Fruit fly (Drosophila melanogaster) whole organism, prepupa: Measurements from ENCODE around the gene spn-B.

ENCODE experiments used
- Blimp-1 ChIP-seq: fragments of 200-800 bp; sonication (Bioruptor generic); optimal IDR thresholded peaks from 3 replicates; lab custom pipeline; 2017; ENCODE audit warnings: missing biosample characterization, missing genetic modification characterization, mild to moderate bottlenecking, moderate library complexity, missing genetic modification reagents
- CG10631 ChIP-seq: fragments of 200-800 bp; sonication (Bioruptor generic); optimal IDR thresholded peaks from 2 replicates; lab custom pipeline; 2016; ENCODE audit warnings: missing biosample characterization, missing genetic modification characterization
- CG10669 ChIP-seq: fragments of 200-800 bp; sonication (Bioruptor generic); optimal IDR thresholded peaks from 3 replicates; lab custom pipeline; 2018; ENCODE audit warnings: missing biosample characterization, mild to moderate bottlenecking, missing genetic modification characterization, moderate library complexity
- CG11762 ChIP-seq: fragments of 200-800 bp; sonication (Bioruptor generic); optimal IDR thresholded peaks from 3 replicates; lab custom pipeline; 2016; ENCODE audit warnings: missing biosample characterization, missing genetic modification characterization; ENCODE audit not compliant: insufficient read depth
- CG15336 ChIP-seq: fragments of 200-800 bp; sonication (Bioruptor generic); IDR thresholded peaks from 2 replicates; pipeline ENCODE4 v1.3.6; 2022; ENCODE audit warnings: missing biosample characterization, missing genetic modification characterization
- CG16779 ChIP-seq: fragments of 200-800 bp; sonication (Bioruptor generic); optimal IDR thresholded peaks from 3 replicates; lab custom pipeline; 2017; ENCODE audit warnings: missing biosample characterization, mild to moderate bottlenecking, missing genetic modification characterization
- CG31627 ChIP-seq: fragments of 200-800 bp; sonication (Bioruptor generic); optimal IDR thresholded peaks from 3 replicates; lab custom pipeline; 2016; ENCODE audit warnings: missing biosample characterization, missing genetic modification characterization
- CG32006 ChIP-seq: fragments of 200-800 bp; sonication (Bioruptor generic); optimal IDR thresholded peaks from 3 replicates; lab custom pipeline; 2017; ENCODE audit warnings: missing biosample characterization, mild to moderate bottlenecking, missing genetic modification characterization
- CG34406 ChIP-seq: fragments of 200-800 bp; sonication (Bioruptor generic); optimal IDR thresholded peaks from 3 replicates; lab custom pipeline; 2016; ENCODE audit warnings: missing biosample characterization, missing genetic modification characterization
- CG3919 ChIP-seq: fragments of 200-800 bp; sonication (Bioruptor generic); optimal IDR thresholded peaks from 3 replicates; lab custom pipeline; 2016; ENCODE audit warnings: missing biosample characterization, missing genetic modification characterization
- CG4318 ChIP-seq: fragments of 200-800 bp; sonication (Bioruptor generic); optimal IDR thresholded peaks from 3 replicates; lab custom pipeline; 2017; ENCODE audit warnings: missing biosample characterization, mild to moderate bottlenecking, missing genetic modification characterization
- CG6276 ChIP-seq: fragments of 200-800 bp; sonication (Bioruptor generic); optimal IDR thresholded peaks from 2 replicates; lab custom pipeline; 2017; ENCODE audit warnings: missing biosample characterization, mild to moderate bottlenecking, missing genetic modification characterization
- CG6792 ChIP-seq: fragments of 200-800 bp; sonication (Bioruptor generic); optimal IDR thresholded peaks from 3 replicates; lab custom pipeline; 2016; ENCODE audit warnings: missing biosample characterization, missing genetic modification characterization
- CG6808 ChIP-seq: fragments of 200-800 bp; sonication (Bioruptor generic); optimal IDR thresholded peaks from 3 replicates; lab custom pipeline; 2017; ENCODE audit warnings: missing biosample characterization, missing genetic modification characterization, mild to moderate bottlenecking, moderate library complexity, missing genetic modification reagents
- CG6854 ChIP-seq: fragments of 200-800 bp; sonication (Bioruptor generic); optimal IDR thresholded peaks from 2 replicates; lab custom pipeline; 2017; ENCODE audit warnings: missing biosample characterization, mild to moderate bottlenecking, missing genetic modification characterization
- CG7368 ChIP-seq: fragments of 200-800 bp; sonication (Bioruptor generic); optimal IDR thresholded peaks from 3 replicates; lab custom pipeline; 2016; ENCODE audit warnings: missing biosample characterization, missing genetic modification characterization
- CG8119 ChIP-seq: fragments of 200-800 bp; sonication (Bioruptor generic); IDR thresholded peaks from 3 replicates; pipeline ENCODE4 v1.3.6; 2022; ENCODE audit warnings: missing biosample characterization, missing genetic modification characterization
- CG8319 ChIP-seq: fragments of 200-800 bp; sonication (Bioruptor generic); optimal IDR thresholded peaks from 3 replicates; lab custom pipeline; 2016; ENCODE audit warnings: missing biosample characterization, missing genetic modification characterization
- CG8632 ChIP-seq: fragments of 200-800 bp; sonication (Bioruptor generic); optimal IDR thresholded peaks from 3 replicates; lab custom pipeline; 2016; ENCODE audit warnings: missing biosample characterization, missing genetic modification characterization
- CG9139 ChIP-seq: fragments of 200-800 bp; sonication (Bioruptor generic); optimal IDR thresholded peaks from 3 replicates; lab custom pipeline; 2017; ENCODE audit warnings: missing biosample characterization, mild to moderate bottlenecking, missing genetic modification characterization
- Eip75B ChIP-seq: fragments of 200-800 bp; sonication (Bioruptor generic); optimal IDR thresholded peaks from 3 replicates; lab custom pipeline; 2016; ENCODE audit warnings: missing biosample characterization, missing genetic modification characterization
- Eip78C ChIP-seq: fragments of 200-800 bp; sonication (Bioruptor generic); peaks from one replicate; lab custom pipeline; 2016; ENCODE audit warnings: missing biosample characterization, missing genetic modification characterization
- Gug ChIP-seq: fragments of 200-800 bp; sonication (Bioruptor generic); IDR thresholded peaks from 2 replicates; pipeline ENCODE4 v1.3.6; 2022; ENCODE audit warnings: missing biosample characterization, missing genetic modification characterization
- Hr38 ChIP-seq: sonication (Bioruptor generic); optimal IDR thresholded peaks from 2 replicates; lab custom pipeline; 2016; ENCODE audit warnings: missing biosample characterization, missing genetic modification characterization
- Hr39 ChIP-seq: fragments of 200-800 bp; sonication (Bioruptor generic); optimal IDR thresholded peaks from 2 replicates; lab custom pipeline; 2016; ENCODE audit warnings: missing biosample characterization, missing genetic modification characterization
- Hr4 ChIP-seq: fragments of 200-800 bp; sonication (Bioruptor generic); optimal IDR thresholded peaks from 3 replicates; lab custom pipeline; 2016; ENCODE audit warnings: missing biosample characterization, missing genetic modification characterization
- Lpt ChIP-seq: fragments of 200-800 bp; sonication (Bioruptor generic); optimal IDR thresholded peaks from 3 replicates; lab custom pipeline; 2016; ENCODE audit warnings: missing biosample characterization, missing genetic modification characterization
- Smox ChIP-seq: fragments of 200-800 bp; sonication (Bioruptor generic); optimal IDR thresholded peaks from 3 replicates; lab custom pipeline; 2016; ENCODE audit warnings: missing biosample characterization, missing genetic modification characterization
- Sox102F ChIP-seq: fragments of 200-800 bp; sonication (Bioruptor generic); optimal IDR thresholded peaks from 2 replicates; lab custom pipeline; 2016; ENCODE audit warnings: missing biosample characterization, mild to moderate bottlenecking, missing genetic modification characterization
- Sox14 ChIP-seq: fragments of 200-800 bp; sonication (Bioruptor generic); optimal IDR thresholded peaks from 3 replicates; lab custom pipeline; 2016; ENCODE audit warnings: missing biosample characterization, missing genetic modification characterization
- achi ChIP-seq: fragments of 200-800 bp; sonication (Bioruptor generic); optimal IDR thresholded peaks from 3 replicates; lab custom pipeline; 2016; ENCODE audit warnings: missing biosample characterization, missing genetic modification characterization
- acj6 ChIP-seq: fragments of 200-800 bp; sonication (Bioruptor generic); optimal IDR thresholded peaks from 3 replicates; lab custom pipeline; 2016; ENCODE audit warnings: missing biosample characterization, missing genetic modification characterization
- cyc ChIP-seq: fragments of 200-800 bp; sonication (Bioruptor generic); optimal IDR thresholded peaks from 3 replicates; lab custom pipeline; 2016; ENCODE audit warnings: missing biosample characterization, missing genetic modification characterization
- dsx ChIP-seq: fragments of 200-800 bp; optimal IDR thresholded peaks from 3 replicates; lab custom pipeline; 2019; ENCODE audit warnings: missing biosample characterization, mild to moderate bottlenecking, missing genetic modification characterization, moderate library complexity; ENCODE audit not compliant: poor library complexity, severe bottlenecking
- eg ChIP-seq: fragments of 200-800 bp; sonication (Bioruptor generic); IDR thresholded peaks from 3 replicates; pipeline ENCODE4 v1.3.6; 2022; ENCODE audit warnings: missing biosample characterization, missing genetic modification characterization
- esn ChIP-seq: fragments of 200-800 bp; sonication (Bioruptor generic); optimal IDR thresholded peaks from 2 replicates; lab custom pipeline; 2016; ENCODE audit warnings: missing biosample characterization, mild to moderate bottlenecking, missing genetic modification characterization, moderate library complexity
- fd59A ChIP-seq: fragments of 200-800 bp; sonication (Bioruptor generic); optimal IDR thresholded peaks from 2 replicates; lab custom pipeline; 2017; ENCODE audit warnings: missing biosample characterization, mild to moderate bottlenecking, missing genetic modification characterization, missing genetic modification reagents
- fd85E ChIP-seq: fragments of 200-800 bp; sonication (Bioruptor generic); optimal IDR thresholded peaks from 3 replicates; lab custom pipeline; 2016; ENCODE audit warnings: missing biosample characterization, missing genetic modification characterization
- fkh ChIP-seq: fragments of 200-800 bp; sonication (Bioruptor generic); optimal IDR thresholded peaks from 3 replicates; lab custom pipeline; 2017; ENCODE audit warnings: missing biosample characterization, mild to moderate bottlenecking, missing genetic modification characterization, moderate library complexity
- lz ChIP-seq: fragments of 200-800 bp; sonication (Bioruptor generic); optimal IDR thresholded peaks from 3 replicates; lab custom pipeline; 2016; ENCODE audit warnings: missing biosample characterization, missing genetic modification characterization
- net ChIP-seq: fragments of 200-800 bp; sonication (Bioruptor generic); optimal IDR thresholded peaks from 3 replicates; lab custom pipeline; 2016; ENCODE audit warnings: missing biosample characterization, missing genetic modification characterization
- pdm3 ChIP-seq: fragments of 200-800 bp; sonication (Bioruptor generic); optimal IDR thresholded peaks from 3 replicates; lab custom pipeline; 2016; ENCODE audit warnings: missing biosample characterization, missing genetic modification characterization
- salr ChIP-seq, 2 experiments: fragments of 200-800 bp; sonication (Bioruptor generic); optimal IDR thresholded peaks; 3 replicates each; lab custom pipeline; 2016 to 2018; ENCODE audit warnings: missing biosample characterization in 2 of 2, missing genetic modification characterization in 2 of 2, mild to moderate bottlenecking in 1 of 2
- svp ChIP-seq: fragments of 200-800 bp; sonication (Bioruptor generic); peaks from one replicate; lab custom pipeline; 2016; ENCODE audit warnings: missing biosample characterization, missing genetic modification characterization
- topi ChIP-seq: fragments of 200-800 bp; sonication (Bioruptor generic); optimal IDR thresholded peaks from 3 replicates; lab custom pipeline; 2016; ENCODE audit warnings: missing biosample characterization, missing genetic modification characterization
- vri ChIP-seq: fragments of 200-800 bp; sonication (Bioruptor generic); optimal IDR thresholded peaks from 3 replicates; lab custom pipeline; 2016; ENCODE audit warnings: missing biosample characterization, mild to moderate bottlenecking, missing genetic modification characterization

Gene spn-B

DNA sequence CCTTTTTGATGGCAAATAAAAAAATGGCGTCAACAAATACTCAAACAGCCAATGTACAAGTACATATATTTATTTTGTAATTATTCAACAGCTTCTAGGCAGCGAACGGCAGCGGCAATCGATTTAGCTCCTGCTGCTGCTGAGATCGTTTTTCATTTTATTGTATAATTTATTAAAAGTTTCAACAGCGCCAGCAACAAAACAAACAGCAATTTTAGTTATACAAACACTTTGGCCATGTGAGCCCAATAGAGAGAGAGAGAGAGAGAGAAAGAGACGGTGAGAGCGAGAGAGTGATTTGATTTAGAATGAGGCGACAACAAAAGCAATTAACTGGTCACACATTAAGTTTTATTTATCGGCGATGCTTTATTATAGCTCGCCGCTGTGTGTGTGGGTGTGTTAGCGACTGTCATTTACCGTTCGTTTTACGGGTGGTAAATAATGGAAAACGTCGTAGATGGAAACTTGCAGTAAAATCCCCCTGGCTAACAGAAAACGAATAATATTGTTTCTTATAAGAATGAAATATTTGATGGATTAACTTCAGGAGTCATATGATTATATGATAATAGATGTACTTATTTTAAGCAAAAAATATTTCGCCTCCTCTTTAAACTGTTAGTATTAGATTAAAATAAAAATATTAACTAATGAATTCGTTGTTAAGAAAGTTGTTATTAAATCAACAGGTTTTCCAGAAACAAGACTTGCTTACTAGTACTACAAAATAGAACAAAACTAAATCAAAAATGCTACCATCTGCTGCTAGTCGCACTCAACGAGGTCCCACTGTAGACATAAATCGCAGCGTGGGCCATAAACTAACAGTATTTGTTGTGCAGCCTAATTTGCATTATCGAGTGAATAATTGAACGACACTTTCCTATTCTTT, 42.5 kb upstream of the spn-B start:
- TF ChIP-seq svp (GFP tag; lab: Kevin White, UChicago) (peak; percentile 58), CG7368 (GFP tag; lab: Kevin White, UChicago) (no peak), vri (GFP tag; lab: Kevin White, UChicago) (no peak), Hr4 (GFP tag; lab: Kevin White, UChicago) (peak; percentile 33), fkh (GFP tag; lab: Kevin White, UChicago) (peak; percentile 85), CG32006 (GFP tag; lab: Kevin White, UChicago) (peak; percentile 19), CG15336 (no peak), Eip78C (GFP tag; lab: Kevin White, UChicago) (peak; percentile 61)

DNA sequence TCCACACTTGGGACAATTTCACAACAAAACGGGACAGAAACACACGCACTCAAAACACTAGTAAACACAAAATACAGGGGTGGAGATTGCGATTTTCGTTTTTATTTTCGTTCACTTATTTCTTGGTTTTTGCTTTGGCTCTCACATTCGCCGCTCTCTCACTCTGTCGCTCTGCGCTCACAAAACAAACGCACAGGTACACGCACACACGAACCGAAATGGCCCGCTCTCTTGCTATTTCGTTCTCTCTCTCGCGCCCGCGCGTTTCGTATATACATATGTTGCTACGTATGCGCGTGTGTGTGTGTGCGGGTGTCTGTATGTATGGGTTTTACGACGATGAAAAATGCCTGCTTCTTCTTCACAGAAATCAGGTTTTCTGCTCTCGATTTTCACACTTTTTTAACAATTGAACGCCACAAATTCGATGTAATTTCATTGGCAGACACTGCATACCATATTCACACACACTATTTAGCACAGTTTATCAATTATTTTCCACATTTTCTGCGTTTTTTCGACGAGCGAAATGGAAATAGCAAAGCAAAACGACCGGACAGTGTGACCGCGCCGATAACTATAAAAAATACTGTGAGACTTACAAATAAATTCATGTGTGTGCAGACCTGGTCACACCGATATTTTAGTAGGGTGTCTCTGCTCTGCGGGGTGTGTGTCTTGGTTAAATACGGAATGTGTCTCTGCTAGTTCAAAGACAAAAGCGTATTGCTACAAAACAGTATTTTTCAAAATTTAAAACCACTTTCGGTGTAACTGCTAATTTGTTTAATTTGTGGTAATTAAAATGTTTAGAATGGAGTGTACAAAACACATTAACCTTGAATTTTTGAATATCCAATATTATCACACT, 41.3 kb upstream of the spn-B start, which contains the start of gene trx:
TSS of gene trx (minus strand) at position 584 of the 871 bp plus-strand sequence.
- TF ChIP-seq eg (GFP tag; lab: Robert Waterston, UW): no peak
- TF ChIP-seq fkh (GFP tag; lab: Kevin White, UChicago): no peak
- no peak for TF ChIP-seq CG4318
- TF ChIP-seq CG8319 (GFP tag; lab: Kevin White, UChicago): no peak
- no peak for TF ChIP-seq CG31627 (GFP tag; lab: Kevin White, UChicago)
- no peak for TF ChIP-seq Hr38 (GFP tag; lab: Kevin White, UChicago)
- no peak for TF ChIP-seq lz
- TF ChIP-seq vri (GFP tag; lab: Kevin White, UChicago): peak; percentile 44
- TF ChIP-seq Lpt (GFP tag; lab: Kevin White, UChicago): no peak
- no peak for TF ChIP-seq CG32006 (GFP tag; lab: Kevin White, UChicago)
- TF ChIP-seq svp (GFP tag; lab: Kevin White, UChicago): no peak
- no peak for TF ChIP-seq CG8119 (GFP tag; lab: Robert Waterston, UW)
- TF ChIP-seq cyc: no peak
- no peak for TF ChIP-seq CG7368 (GFP tag; lab: Kevin White, UChicago)
- TF ChIP-seq CG10669 (GFP tag; lab: Kevin White, UChicago): no peak
- TF ChIP-seq Blimp-1 (GFP tag; lab: Kevin White, UChicago): no peak
- TF ChIP-seq CG6854 (GFP tag; lab: Kevin White, UChicago): peak; percentile 60
- TF ChIP-seq achi: no peak
- no peak for TF ChIP-seq CG34406 (GFP tag; lab: Kevin White, UChicago)
- TF ChIP-seq Gug (GFP tag; lab: Robert Waterston, UW): no peak
- no peak for TF ChIP-seq CG6276 (GFP tag; lab: Kevin White, UChicago)
- TF ChIP-seq dsx (GFP tag; lab: Kevin White, UChicago): peak; percentile 37
- peak; percentile 30 for TF ChIP-seq Eip75B (GFP tag; lab: Kevin White, UChicago)
- TF ChIP-seq fd59A (GFP tag; lab: Kevin White, UChicago): no peak
- TF ChIP-seq CG6792 (GFP tag; lab: Kevin White, UChicago): no peak
- TF ChIP-seq pdm3: no peak
- peak; percentile 61 for TF ChIP-seq CG16779
- no peak for TF ChIP-seq CG10631 (GFP tag; lab: Kevin White, UChicago)
- TF ChIP-seq Sox102F (GFP tag; lab: Kevin White, UChicago): peak; percentile 41
- no peak for TF ChIP-seq CG11762
- no peak for TF ChIP-seq salr (GFP tag; optimal IDR thresholded peaks at IDR 0.05; lab: Kevin White, UChicago)
- peak; percentile 22 for TF ChIP-seq Sox14 (GFP tag; lab: Kevin White, UChicago)
- no peak for TF ChIP-seq Smox (GFP tag; lab: Kevin White, UChicago)
- peak; percentile 34 for TF ChIP-seq esn (GFP tag; lab: Kevin White, UChicago)
- no peak for TF ChIP-seq fd85E (GFP tag; lab: Kevin White, UChicago)
- TF ChIP-seq CG9139 (GFP tag; lab: Kevin White, UChicago): peak; percentile 7
- TF ChIP-seq CG6808: no peak
- TF ChIP-seq topi (GFP tag; lab: Kevin White, UChicago): no peak
- TF ChIP-seq CG3919: peak; percentile 1
- TF ChIP-seq acj6 (GFP tag; lab: Kevin White, UChicago): no peak
- TF ChIP-seq net (GFP tag; lab: Kevin White, UChicago): no peak
- no peak for TF ChIP-seq CG8632 (GFP tag; lab: Kevin White, UChicago)
- TF ChIP-seq Hr39 (GFP tag; lab: Kevin White, UChicago): no peak
- TF ChIP-seq Eip78C (GFP tag; lab: Kevin White, UChicago): peak; percentile 33
